Worm (Caenorhabditis elegans) whole organism, mixed stage, embryonic: ENCODE data around the gene ZK1290.15.
A peak's percentile ranks its signal among the peaks of the same experiment; 100 is the strongest.

ENCODE experiments used
- M03D4.4 ChIP-seq: sonication (generic microtip); optimal IDR thresholded peaks from 2 replicates; lab custom pipeline; 2017; ENCODE audit warnings: mild to moderate bottlenecking, missing genetic modification characterization, missing compliant biosample characterization
- ceh-39 ChIP-seq: fragments of 150-350 bp; optimal IDR thresholded peaks from 2 replicates; lab custom pipeline; 2014; ENCODE audit warnings: missing biosample characterization, missing genetic modification characterization
- ceh-83 ChIP-seq: fragments of 200-800 bp; sonication (Bioruptor generic); optimal IDR thresholded peaks from 2 replicates; lab custom pipeline; 2018; ENCODE audit warnings: mild to moderate bottlenecking, missing genetic modification characterization, missing compliant biosample characterization
- ces-1 ChIP-seq: fragments of 150-350 bp; optimal IDR thresholded peaks from 2 replicates; lab custom pipeline; 2014; ENCODE audit warnings: missing biosample characterization, missing genetic modification reagents, missing genetic modification characterization
- elt-3 ChIP-seq: fragments of 150-350 bp; optimal IDR thresholded peaks from 2 replicates; lab custom pipeline; 2014; ENCODE audit warnings: missing biosample characterization, missing genetic modification characterization
- flh-1 ChIP-seq: fragments of 200-800 bp; sonication (Bioruptor generic); optimal IDR thresholded peaks from 2 replicates; lab custom pipeline; 2018; ENCODE audit warnings: mild to moderate bottlenecking, missing genetic modification characterization, moderate library complexity, missing compliant biosample characterization
- ham-2 ChIP-seq: fragments of 200-800 bp; sonication (Bioruptor generic); optimal IDR thresholded peaks from 2 replicates; lab custom pipeline; 2018; ENCODE audit warnings: mild to moderate bottlenecking, missing genetic modification characterization, missing compliant biosample characterization
- lin-13 ChIP-seq: fragments of 150-350 bp; optimal IDR thresholded peaks from 2 replicates; lab custom pipeline; 2014; ENCODE audit warnings: missing biosample characterization, missing genetic modification characterization
- lsy-2 ChIP-seq: fragments of 150-350 bp; optimal IDR thresholded peaks from 2 replicates; lab custom pipeline; 2014; ENCODE audit warnings: missing biosample characterization, missing genetic modification characterization
- mab-5 ChIP-seq: fragments of 150-350 bp; optimal IDR thresholded peaks from 2 replicates; lab custom pipeline; 2014; ENCODE audit warnings: missing biosample characterization, missing genetic modification characterization
- mep-1 ChIP-seq: fragments of 150-350 bp; optimal IDR thresholded peaks from 2 replicates; lab custom pipeline; 2017; ENCODE audit warnings: missing biosample characterization, missing genetic modification reagents, missing genetic modification characterization, inconsistent platforms
- nhr-2 ChIP-seq: fragments of 150-350 bp; optimal IDR thresholded peaks from 2 replicates; lab custom pipeline; 2014; ENCODE audit warnings: missing biosample characterization, missing genetic modification characterization
- nhr-237 ChIP-seq: fragments of 150-350 bp; optimal IDR thresholded peaks from 2 replicates; lab custom pipeline; 2014; ENCODE audit warnings: missing biosample characterization, missing genetic modification characterization
- nhr-28 ChIP-seq: fragments of 150-350 bp; optimal IDR thresholded peaks from 2 replicates; lab custom pipeline; 2014; ENCODE audit warnings: missing biosample characterization, missing genetic modification characterization
- nhr-76 ChIP-seq: sonication (generic microtip); optimal IDR thresholded peaks from 2 replicates; lab custom pipeline; 2017; ENCODE audit warnings: missing biosample characterization, missing genetic modification characterization
- sptf-1 ChIP-seq: sonication (generic microtip); optimal IDR thresholded peaks from 2 replicates; lab custom pipeline; 2017; ENCODE audit warnings: mild to moderate bottlenecking, missing genetic modification characterization, moderate library complexity, missing compliant biosample characterization
- tbx-8 ChIP-seq: fragments of 200-800 bp; sonication (Bioruptor generic); optimal IDR thresholded peaks from 2 replicates; lab custom pipeline; 2018; ENCODE audit warnings: mild to moderate bottlenecking, missing genetic modification characterization, moderate library complexity, missing compliant biosample characterization
- unc-120 ChIP-seq: sonication (generic microtip); optimal IDR thresholded peaks from 2 replicates; lab custom pipeline; 2017; ENCODE audit warnings: missing genetic modification characterization, missing compliant biosample characterization; ENCODE audit not compliant: poor library complexity, severe bottlenecking
- unc-62 ChIP-seq: fragments of 150-350 bp; optimal IDR thresholded peaks from 2 replicates; lab custom pipeline; 2014; ENCODE audit warnings: missing biosample characterization, missing genetic modification reagents, missing genetic modification characterization
- zip-8 ChIP-seq: fragments of 150-350 bp; optimal IDR thresholded peaks from 2 replicates; lab custom pipeline; 2014; ENCODE audit warnings: missing biosample characterization, missing genetic modification characterization

The ZK1290.15 gene

ce11 chrII:7560844-7561243 lies 37.5 kb downstream of the ZK1290.15 start:
- TF ChIP-seq mep-1 (tag; lab: Kevin White, UChicago) (no peak), lin-13 (tag; lab: Kevin White, UChicago) (no peak), nhr-76 (no peak)

ce11 chrII:7561494-7561893 lies 38.1 kb downstream of the ZK1290.15 start, which contains the start of the genes ZK1290.11 and ZK1290.1:
Gene ZK1290.11 (minus strand): TSS chrII:7561594.
Gene ZK1290.1 (plus strand): TSS chrII:7561764.
- TF ChIP-seq lsy-2 (tag; lab: Kevin White, UChicago) (no peak), tbx-8 (GFP tag; lab: Kevin White, UChicago) (no peak), elt-3 (tag; lab: Kevin White, UChicago) (no peak)

ce11 chrII:7562616-7563015 lies 39.2 kb downstream of the ZK1290.15 start:
- TF ChIP-seq tbx-8 (GFP tag; lab: Kevin White, UChicago) (no peak), ces-1 (GFP tag; lab: Kevin White, UChicago) (peak; percentile 40), ceh-39 (tag; lab: Kevin White, UChicago) (no peak)

ce11 chrII:7570305-7570704 lies 46.9 kb downstream of the ZK1290.15 start, which contains the start of gene F35D2.3:
Gene F35D2.3 (plus strand): TSS chrII:7570605.
- no peak for TF ChIP-seq zip-8
- no peak for TF ChIP-seq ham-2
- no peak for TF ChIP-seq lsy-2 (tag; lab: Kevin White, UChicago)
- no peak for TF ChIP-seq lin-13 (tag; lab: Kevin White, UChicago)
- no peak for TF ChIP-seq unc-62 (GFP tag; lab: Kevin White, UChicago)
- TF ChIP-seq flh-1 = no peak
- TF ChIP-seq M03D4.4 (tag; lab: Kevin White, UChicago) = no peak
- no peak for TF ChIP-seq elt-3 (tag; lab: Kevin White, UChicago)
- TF ChIP-seq mep-1 (tag; lab: Kevin White, UChicago) = no peak
- TF ChIP-seq unc-120 (tag; lab: Kevin White, UChicago) = no peak
- TF ChIP-seq ceh-83 (GFP tag; lab: Kevin White, UChicago) = no peak
- no peak for TF ChIP-seq nhr-28 (tag; lab: Kevin White, UChicago)
- TF ChIP-seq sptf-1 (tag; lab: Kevin White, UChicago) = no peak

ce11 chrII:7570820-7571219 lies 47.4 kb downstream of the ZK1290.15 start:
- TF ChIP-seq nhr-2 (tag; lab: Kevin White, UChicago) (peak; percentile 87), ham-2 (no peak), nhr-237 (no peak), mab-5 (tag; lab: Kevin White, UChicago) (no peak)
